Worm (Caenorhabditis elegans) whole organism, early embryonic: ENCODE results near the gene rps-8.

Source experiments
- B0310.2 ChIP-seq: sonication (generic microtip); optimal IDR thresholded peaks from 2 replicates; lab custom pipeline; 2016; ENCODE audit warnings: mild to moderate bottlenecking, missing genetic modification characterization, missing compliant biosample characterization
- F13C5.2 ChIP-seq: sonication (generic microtip); optimal IDR thresholded peaks from 2 replicates; lab custom pipeline; 2017; ENCODE audit warnings: mild to moderate bottlenecking, missing genetic modification characterization, inconsistent platforms, missing compliant biosample characterization
- aly-1 ChIP-seq: sonication (generic microtip); optimal IDR thresholded peaks from 2 replicates; lab custom pipeline; 2016; ENCODE audit warnings: missing genetic modification characterization, missing compliant biosample characterization
- ama-1 ChIP-seq: fragments of 150-350 bp; optimal IDR thresholded peaks from 2 replicates; lab custom pipeline; 2014
- ceh-13 ChIP-seq: fragments of 200-800 bp; sonication (Bioruptor generic); optimal IDR thresholded peaks from 2 replicates; lab custom pipeline; 2018; ENCODE audit warnings: mild to moderate bottlenecking, missing genetic modification characterization, missing compliant biosample characterization
- ceh-36 ChIP-seq: sonication (generic microtip); optimal IDR thresholded peaks from 2 replicates; lab custom pipeline; 2016; ENCODE audit warnings: missing genetic modification characterization, inconsistent platforms, missing compliant biosample characterization
- ets-7 ChIP-seq: sonication (generic microtip); optimal IDR thresholded peaks from 2 replicates; lab custom pipeline; 2016; ENCODE audit warnings: missing genotype, missing genetic modification characterization, missing compliant biosample characterization
- flt-1 ChIP-seq: fragments of 200-800 bp; sonication (Bioruptor generic); IDR thresholded peaks from 2 replicates; pipeline ENCODE4 v1.3.6; 2022; ENCODE audit warnings: missing genetic modification characterization, missing compliant biosample characterization
- hmbx-1 ChIP-seq: sonication (generic microtip); optimal IDR thresholded peaks from 2 replicates; lab custom pipeline; 2016; ENCODE audit warnings: mild to moderate bottlenecking, missing genetic modification characterization, missing compliant biosample characterization
- hmg-4 ChIP-seq: fragments of 200-800 bp; sonication (Bioruptor generic); optimal IDR thresholded peaks from 2 replicates; lab custom pipeline; 2018; ENCODE audit warnings: mild to moderate bottlenecking, missing genetic modification characterization, missing compliant biosample characterization
- hnd-1 ChIP-seq: sonication (generic microtip); optimal IDR thresholded peaks from 2 replicates; lab custom pipeline; 2016; ENCODE audit warnings: missing genetic modification characterization, missing compliant biosample characterization
- pes-1 ChIP-seq: fragments of 200-800 bp; sonication (Bioruptor generic); IDR thresholded peaks from 2 replicates; pipeline ENCODE4 v1.3.6; 2022; ENCODE audit warnings: missing genetic modification reagents, missing genetic modification characterization, missing compliant biosample characterization
- scrt-1 ChIP-seq: fragments of 200-800 bp; sonication (Bioruptor generic); IDR thresholded peaks from 2 replicates; pipeline ENCODE4 v1.3.6; 2022; ENCODE audit warnings: missing genetic modification characterization, missing compliant biosample characterization
- sea-1 ChIP-seq: fragments of 200-800 bp; sonication (Bioruptor generic); conservative IDR thresholded peaks from 2 replicates; pipeline ENCODE4 v1.3.6; 2022; ENCODE audit warnings: missing genetic modification characterization, missing compliant biosample characterization
- tbx-11 ChIP-seq: fragments of 200-800 bp; sonication (Bioruptor generic); IDR thresholded peaks from 2 replicates; pipeline ENCODE4 v1.3.6; 2022; ENCODE audit warnings: missing genetic modification characterization, missing compliant biosample characterization
- tbx-37 ChIP-seq: fragments of 200-800 bp; sonication (Bioruptor generic); conservative IDR thresholded peaks from 2 replicates; pipeline ENCODE4 v1.3.6; 2022; ENCODE audit warnings: missing genetic modification reagents, missing genetic modification characterization, missing compliant biosample characterization
- tra-4 ChIP-seq: sonication (generic microtip); optimal IDR thresholded peaks from 2 replicates; lab custom pipeline; 2017; ENCODE audit warnings: missing genetic modification characterization, missing compliant biosample characterization

Gene rps-8

ce11 chrIV:7309678-7310077 is 4.0 kb downstream of the rps-8 start:
- TF ChIP-seq hmbx-1 (tag; lab: Kevin White, UChicago) (no peak), hnd-1 (no peak), ets-7 (tag; lab: Kevin White, UChicago) (no peak), scrt-1 (no peak), sea-1 (GFP tag; lab: Robert Waterston, UW) (no peak), pes-1 (no peak), ceh-36 (no peak), aly-1 (tag; lab: Kevin White, UChicago) (no peak), B0310.2 (tag; lab: Kevin White, UChicago) (no peak), flt-1 (GFP tag; lab: Robert Waterston, UW) (no peak), tbx-37 (GFP tag; lab: Robert Waterston, UW) (no peak), tbx-11 (GFP tag; lab: Robert Waterston, UW) (no peak), tra-4 (tag; lab: Kevin White, UChicago) (no peak), F13C5.2 (tag; lab: Kevin White, UChicago) (no peak), hmg-4 (GFP tag; lab: Kevin White, UChicago) (no peak), ceh-13 (GFP tag; lab: Kevin White, UChicago) (no peak), ama-1 (lab: Kevin White, UChicago) (no peak)

ce11 chrIV:7308974-7309373 is 4.7 kb downstream of the rps-8 start, which contains the start of gene F42C5.6:
F42C5.6 (minus strand) TSS chrIV:7309074.
- no peak for TF ChIP-seq ets-7 (tag; lab: Kevin White, UChicago)
- no peak for TF ChIP-seq tbx-11 (GFP tag; lab: Robert Waterston, UW)
- no peak for TF ChIP-seq flt-1 (GFP tag; lab: Robert Waterston, UW)
- TF ChIP-seq tra-4 (tag; lab: Kevin White, UChicago) = no peak

ce11 chrIV:7305325-7305724 is 8.3 kb downstream of the rps-8 start, which contains the start of gene npr-27:
npr-27 (plus strand) TSS chrIV:7305625.
- no peak for TF ChIP-seq scrt-1
- TF ChIP-seq B0310.2 (tag; lab: Kevin White, UChicago) = no peak
- TF ChIP-seq hnd-1 = no peak

ce11 chrIV:7301481-7301880 is 12.2 kb downstream of the rps-8 start:
- TF ChIP-seq tra-4 (tag; lab: Kevin White, UChicago) (no peak), scrt-1 (no peak), F13C5.2 (tag; lab: Kevin White, UChicago) (no peak), pes-1 (no peak), hmg-4 (GFP tag; lab: Kevin White, UChicago) (no peak)

ce11 chrIV:7294121-7294520 is 19.5 kb downstream of the rps-8 start, which contains the start of gene F42C5.5:
F42C5.5 (minus strand) TSS chrIV:7294221.
- TF ChIP-seq ceh-36 (no peak), scrt-1 (no peak), F13C5.2 (tag; lab: Kevin White, UChicago) (no peak), ama-1 (lab: Kevin White, UChicago) (no peak), tbx-37 (GFP tag; lab: Robert Waterston, UW) (no peak), ceh-13 (GFP tag; lab: Kevin White, UChicago) (no peak), tbx-11 (GFP tag; lab: Robert Waterston, UW) (no peak), hmbx-1 (tag; lab: Kevin White, UChicago) (no peak), aly-1 (tag; lab: Kevin White, UChicago) (no peak), sea-1 (GFP tag; lab: Robert Waterston, UW) (no peak), tra-4 (tag; lab: Kevin White, UChicago) (no peak)

ce11 chrIV:7291957-7292356 is 21.7 kb downstream of the rps-8 start, which contains the start of gene F42C5.4:
F42C5.4 (minus strand) TSS chrIV:7292127.
- TF ChIP-seq tbx-37 (GFP tag; lab: Robert Waterston, UW) = no peak
- TF ChIP-seq ceh-36 = no peak
- TF ChIP-seq hnd-1 = no peak
- TF ChIP-seq pes-1 = no peak
- TF ChIP-seq sea-1 (GFP tag; lab: Robert Waterston, UW) = no peak

ce11 chrIV:7291066-7291465 is 22.6 kb downstream of the rps-8 start:
- TF ChIP-seq B0310.2 (tag; lab: Kevin White, UChicago) (no peak), ama-1 (lab: Kevin White, UChicago) (no peak), ceh-13 (GFP tag; lab: Kevin White, UChicago) (no peak), tra-4 (tag; lab: Kevin White, UChicago) (no peak), F13C5.2 (tag; lab: Kevin White, UChicago) (no peak), pes-1 (no peak), tbx-11 (GFP tag; lab: Robert Waterston, UW) (no peak), hmg-4 (GFP tag; lab: Kevin White, UChicago) (no peak), scrt-1 (no peak), tbx-37 (GFP tag; lab: Robert Waterston, UW) (no peak), flt-1 (GFP tag; lab: Robert Waterston, UW) (no peak), ets-7 (tag; lab: Kevin White, UChicago) (no peak), hmbx-1 (tag; lab: Kevin White, UChicago) (no peak)

ce11 chrIV:7287474-7287873 is 26.2 kb downstream of the rps-8 start, which contains the start of gene F42C5.3:
F42C5.3 (minus strand) TSS chrIV:7287574.
- TF ChIP-seq hnd-1 = no peak

ce11 chrIV:7285839-7286238 is 27.8 kb downstream of the rps-8 start, which contains the start of gene C06E4.8:
C06E4.8 (minus strand) TSS chrIV:7285875.
- TF ChIP-seq flt-1 (GFP tag; lab: Robert Waterston, UW) = no peak
- TF ChIP-seq hnd-1 = no peak
- no peak for TF ChIP-seq ets-7 (tag; lab: Kevin White, UChicago)
- no peak for TF ChIP-seq B0310.2 (tag; lab: Kevin White, UChicago)
- no peak for TF ChIP-seq sea-1 (GFP tag; lab: Robert Waterston, UW)
- TF ChIP-seq tra-4 (tag; lab: Kevin White, UChicago) = no peak
- TF ChIP-seq F13C5.2 (tag; lab: Kevin White, UChicago) = no peak
- no peak for TF ChIP-seq ceh-36
- no peak for TF ChIP-seq ceh-13 (GFP tag; lab: Kevin White, UChicago)
